Fruit fly (Drosophila melanogaster) whole organism, embryonic: Measurements from ENCODE around the gene AcCoAS.

ENCODE experiments used
- Abd-B ChIP-seq: fragments of 200-800 bp; sonication (Bioruptor generic); optimal IDR thresholded peaks from 2 replicates; lab custom pipeline; 2018; ENCODE audit warnings: missing biosample characterization, mild to moderate bottlenecking, missing genetic modification characterization, moderate library complexity
- Atf3 ChIP-seq: fragments of 200-800 bp; sonication (Bioruptor generic); optimal IDR thresholded peaks from 3 replicates; lab custom pipeline; 2016; ENCODE audit warnings: missing biosample characterization, missing genetic modification characterization
- B-H2 ChIP-seq: fragments of 200-800 bp; sonication (Bioruptor generic); optimal IDR thresholded peaks from 2 replicates; lab custom pipeline; 2018; ENCODE audit warnings: missing biosample characterization, mild to moderate bottlenecking, missing genetic modification characterization
- CG10209 ChIP-seq: fragments of 200-800 bp; sonication (Bioruptor generic); optimal IDR thresholded peaks from 3 replicates; lab custom pipeline; 2017; ENCODE audit warnings: missing biosample characterization, mild to moderate bottlenecking, missing genetic modification characterization, missing genetic modification reagents
- CG1024 ChIP-seq: fragments of 200-800 bp; sonication (Bioruptor generic); IDR thresholded peaks from 2 replicates; pipeline ENCODE4 v1.3.6; 2022; ENCODE audit warnings: missing biosample characterization, missing genetic modification characterization
- CG10431 ChIP-seq: fragments of 200-800 bp; sonication (Bioruptor generic); optimal IDR thresholded peaks from 3 replicates; lab custom pipeline; 2018; ENCODE audit warnings: missing biosample characterization, mild to moderate bottlenecking, missing genetic modification characterization
- CG11504 ChIP-seq: fragments of 200-800 bp; sonication (Bioruptor generic); optimal IDR thresholded peaks from 3 replicates; lab custom pipeline; 2019; ENCODE audit warnings: missing biosample characterization, mild to moderate bottlenecking, missing genetic modification characterization, moderate library complexity
- CG13287 ChIP-seq: fragments of 200-800 bp; sonication (Bioruptor generic); IDR thresholded peaks from 2 replicates; pipeline ENCODE4 v1.3.6; 2022; ENCODE audit warnings: missing biosample characterization, missing genetic modification characterization; ENCODE audit not compliant: partially characterized antibody
- CG15696 ChIP-seq: fragments of 200-800 bp; sonication (Bioruptor generic); optimal IDR thresholded peaks from 2 replicates; lab custom pipeline; 2019; ENCODE audit warnings: missing biosample characterization, mild to moderate bottlenecking, missing genetic modification characterization, moderate library complexity
- CG1603 ChIP-seq: fragments of 200-800 bp; sonication (Bioruptor generic); optimal IDR thresholded peaks from 2 replicates; lab custom pipeline; 2019; ENCODE audit warnings: missing biosample characterization, mild to moderate bottlenecking, missing genetic modification characterization, moderate library complexity
- CG16813 ChIP-seq: fragments of 200-800 bp; sonication (Bioruptor generic); IDR thresholded peaks from 3 replicates; pipeline ENCODE4 v1.3.6; 2022; ENCODE audit warnings: missing biosample characterization, missing genetic modification characterization; ENCODE audit not compliant: partially characterized antibody
- CG17186 ChIP-seq: fragments of 200-800 bp; sonication (Bioruptor generic); optimal IDR thresholded peaks from 3 replicates; lab custom pipeline; 2017; ENCODE audit warnings: missing biosample characterization, missing genetic modification reagents, missing genetic modification characterization
- CG1792 ChIP-seq: fragments of 200-800 bp; sonication (Bioruptor generic); optimal IDR thresholded peaks from 2 replicates; lab custom pipeline; 2016; ENCODE audit warnings: missing biosample characterization, missing genetic modification characterization
- CG3838 ChIP-seq: fragments of 200-800 bp; sonication (Bioruptor generic); optimal IDR thresholded peaks from 3 replicates; lab custom pipeline; 2016; ENCODE audit warnings: missing biosample characterization, missing genetic modification characterization
- CG7372 ChIP-seq: fragments of 200-800 bp; sonication (Bioruptor generic); IDR thresholded peaks from 2 replicates; pipeline ENCODE4 v1.3.6; 2022; ENCODE audit warnings: missing biosample characterization, missing genetic modification characterization
- CG7745 ChIP-seq: fragments of 200-800 bp; sonication (Bioruptor generic); optimal IDR thresholded peaks from 2 replicates; lab custom pipeline; 2018; ENCODE audit warnings: missing biosample characterization, mild to moderate bottlenecking, missing genetic modification characterization, moderate library complexity
- CG7786 ChIP-seq: fragments of 200-800 bp; sonication (Bioruptor generic); optimal IDR thresholded peaks from 2 replicates; lab custom pipeline; 2016; ENCODE audit warnings: missing biosample characterization, missing genetic modification characterization
- CG7928 ChIP-seq: fragments of 200-800 bp; sonication (Bioruptor generic); optimal IDR thresholded peaks from 2 replicates; lab custom pipeline; 2017; ENCODE audit warnings: missing biosample characterization, mild to moderate bottlenecking, missing genetic modification characterization
- Doc2 ChIP-seq: fragments of 200-800 bp; sonication (Bioruptor generic); IDR thresholded peaks from 2 replicates; pipeline ENCODE4 v1.3.6; 2022; ENCODE audit warnings: missing biosample characterization, missing genetic modification characterization
- Gsc ChIP-seq: fragments of 200-800 bp; sonication (Bioruptor generic); IDR thresholded peaks from 2 replicates; pipeline ENCODE4 v1.3.6; 2022; ENCODE audit warnings: missing biosample characterization, missing genetic modification characterization
- HLHmδ ChIP-seq: fragments of 200-800 bp; sonication (Bioruptor generic); optimal IDR thresholded peaks from 2 replicates; lab custom pipeline; 2018; ENCODE audit warnings: missing biosample characterization, mild to moderate bottlenecking, missing genetic modification characterization, moderate library complexity
- NC2α ChIP-seq: fragments of 200-800 bp; sonication (Bioruptor generic); optimal IDR thresholded peaks from 2 replicates; lab custom pipeline; 2016; ENCODE audit warnings: missing biosample characterization, missing genetic modification characterization
- Neu2 ChIP-seq: fragments of 200-800 bp; sonication (Bioruptor generic); optimal IDR thresholded peaks from 3 replicates; lab custom pipeline; 2016; ENCODE audit warnings: missing biosample characterization, missing genetic modification characterization, borderline replicate concordance
- PHDP ChIP-seq: fragments of 200-800 bp; sonication (Bioruptor generic); optimal IDR thresholded peaks from 3 replicates; lab custom pipeline; 2018; ENCODE audit warnings: missing biosample characterization, mild to moderate bottlenecking, missing genetic modification characterization, moderate library complexity
- Taf1 ChIP-seq: fragments of 200-800 bp; sonication (Bioruptor generic); IDR thresholded peaks from 2 replicates; pipeline ENCODE4 v1.3.6; 2022; ENCODE audit warnings: missing biosample characterization, missing genetic modification characterization
- ab ChIP-seq: fragments of 200-800 bp; sonication (Bioruptor generic); optimal IDR thresholded peaks from 2 replicates; lab custom pipeline; 2016; ENCODE audit warnings: missing biosample characterization, missing genetic modification characterization
- cato ChIP-seq: fragments of 200-800 bp; sonication (Bioruptor generic); optimal IDR thresholded peaks from 2 replicates; lab custom pipeline; 2016; ENCODE audit warnings: missing biosample characterization, missing genetic modification characterization, borderline replicate concordance
- caup ChIP-seq: fragments of 200-800 bp; sonication (Bioruptor generic); optimal IDR thresholded peaks from 3 replicates; lab custom pipeline; 2017; ENCODE audit warnings: missing biosample characterization, mild to moderate bottlenecking, missing genetic modification characterization, moderate library complexity; ENCODE audit not compliant: severe bottlenecking
- dati ChIP-seq: fragments of 200-800 bp; sonication (Bioruptor generic); IDR thresholded peaks from 2 replicates; pipeline ENCODE4 v1.3.6; 2022; ENCODE audit warnings: missing biosample characterization, missing genetic modification characterization
- ems ChIP-seq: fragments of 200-800 bp; sonication (Bioruptor generic); optimal IDR thresholded peaks from 3 replicates; lab custom pipeline; 2016; ENCODE audit warnings: missing biosample characterization, missing genetic modification characterization
- hb ChIP-seq: fragments of 200-800 bp; sonication (Bioruptor generic); IDR thresholded peaks from 3 replicates; pipeline ENCODE4 v1.3.6; 2022; ENCODE audit warnings: missing biosample characterization, missing genetic modification characterization; ENCODE audit not compliant: partially characterized antibody
- jigr1 ChIP-seq: fragments of 200-800 bp; sonication (Bioruptor generic); IDR thresholded peaks from 3 replicates; pipeline ENCODE4 v1.3.6; 2022; ENCODE audit warnings: missing biosample characterization, missing genetic modification characterization
- kni ChIP-seq: fragments of 200-800 bp; sonication (Bioruptor generic); optimal IDR thresholded peaks from 3 replicates; lab custom pipeline; 2017; ENCODE audit warnings: mild to moderate bottlenecking, missing biosample characterization, missing genetic modification reagents, missing genetic modification characterization
- lab ChIP-seq: fragments of 200-800 bp; sonication (Bioruptor generic); optimal IDR thresholded peaks from 3 replicates; lab custom pipeline; 2017; ENCODE audit warnings: missing biosample characterization, missing genetic modification characterization, mild to moderate bottlenecking, moderate library complexity, missing genetic modification reagents
- lola ChIP-seq, 3 experiments: fragments of >200 bp in 2 of 3; fragments of 200-800 bp in 1 of 3; sonication (Bioruptor generic) in 1 of 3; optimal IDR thresholded peaks; 2 replicates each; lab custom pipeline; 2017 to 2019; ENCODE audit warnings: missing biosample characterization in 3 of 3, missing genetic modification characterization in 3 of 3, mild to moderate bottlenecking in 1 of 3, moderate library complexity in 1 of 3
- otp ChIP-seq: fragments of 200-800 bp; sonication (Bioruptor generic); IDR thresholded peaks from 3 replicates; pipeline ENCODE4, ENCODE4 v1.3.6; 2022; ENCODE audit warnings: missing biosample characterization, missing genetic modification characterization
- pan ChIP-seq, 4 experiments: fragments of >200 bp in 3 of 4; fragments of 200-800 bp in 1 of 4; sonication (Bioruptor generic) in 1 of 4; optimal IDR thresholded peaks in 3 of 4; IDR thresholded peaks in 1 of 4; 2 replicates each; pipeline versions ENCODE4 v1.3.6 to Lab custom; 2017 to 2022; ENCODE audit warnings: missing biosample characterization in 2 of 4, missing genetic modification characterization in 2 of 4, mixed read lengths in 1 of 4
- pnt ChIP-seq: fragments of 200-800 bp; sonication (Bioruptor generic); optimal IDR thresholded peaks from 3 replicates; lab custom pipeline; 2016; ENCODE audit warnings: missing biosample characterization, missing genetic modification characterization
- pum ChIP-seq: fragments of 200-800 bp; sonication (Bioruptor generic); optimal IDR thresholded peaks from 2 replicates; lab custom pipeline; 2016; ENCODE audit warnings: missing biosample characterization, missing genetic modification characterization
- repo ChIP-seq: fragments of 200-800 bp; sonication (Bioruptor generic); optimal IDR thresholded peaks from 2 replicates; lab custom pipeline; 2016; ENCODE audit warnings: missing biosample characterization, missing genetic modification characterization
- run ChIP-seq: fragments of 200-800 bp; sonication (Bioruptor generic); optimal IDR thresholded peaks from 3 replicates; lab custom pipeline; 2018; ENCODE audit warnings: missing biosample characterization, mild to moderate bottlenecking, missing genetic modification characterization
- salm ChIP-seq: fragments of 200-800 bp; sonication (Bioruptor generic); optimal IDR thresholded peaks from 2 replicates; lab custom pipeline; 2018; ENCODE audit warnings: missing biosample characterization, mild to moderate bottlenecking, missing genetic modification characterization
- sd ChIP-seq: fragments of 200-800 bp; sonication (Bioruptor generic); optimal IDR thresholded peaks from 3 replicates; lab custom pipeline; 2018; ENCODE audit warnings: missing biosample characterization, mild to moderate bottlenecking, missing genetic modification characterization, moderate library complexity
- seq ChIP-seq: fragments of 200-800 bp; sonication (Bioruptor generic); IDR thresholded peaks from 2 replicates; pipeline ENCODE4 v1.3.6; 2022; ENCODE audit warnings: missing biosample characterization, missing genetic modification characterization
- trh ChIP-seq: fragments of 200-800 bp; sonication (Bioruptor generic); optimal IDR thresholded peaks from 2 replicates; lab custom pipeline; 2016; ENCODE audit warnings: missing biosample characterization, missing genetic modification characterization
- ttk ChIP-seq: fragments of 200-800 bp; sonication (Bioruptor generic); IDR thresholded peaks from 2 replicates; pipeline ENCODE4 v2.1.2; 2022; ENCODE audit warnings: missing biosample characterization, missing genetic modification characterization
- wor ChIP-seq: fragments of 200-800 bp; sonication (Bioruptor generic); IDR thresholded peaks from 2 replicates; pipeline ENCODE4 v1.3.6; 2022; ENCODE audit warnings: missing biosample characterization, missing genetic modification characterization
- z ChIP-seq: fragments of 200-800 bp; sonication (Bioruptor generic); IDR thresholded peaks from 3 replicates; pipeline ENCODE4 v1.3.6; 2022; ENCODE audit warnings: missing biosample characterization, missing genetic modification characterization

Gene AcCoAS

dm6 chr3L:21253761-21254523 lies 26.1 kb downstream of the AcCoAS start (continued):
- TF ChIP-seq CG1792 (GFP tag; lab: Kevin White, UChicago) = no peak
- TF ChIP-seq Taf1 = no peak
- TF ChIP-seq CG3838 = no peak
- TF ChIP-seq CG7928 = no peak
- no peak for TF ChIP-seq cato
- TF ChIP-seq Neu2 (GFP tag; lab: Kevin White, UChicago) = no peak
- no peak for TF ChIP-seq ab (GFP tag; lab: Kevin White, UChicago)
- no peak for TF ChIP-seq Gsc
- TF ChIP-seq pan (optimal IDR thresholded peaks at IDR 0.05; lab: Kevin White, UChicago) = no peak
- TF ChIP-seq pan (GFP tag; optimal IDR thresholded peaks at IDR 0.05 in 1 of 2, IDR thresholded peaks at IDR 0.05 in 1 of 2) = no peak
- peak; percentile 31 for TF ChIP-seq PHDP (tag; lab: Kevin White, UChicago)
- no peak for TF ChIP-seq wor (GFP tag; lab: Robert Waterston, UW)
- no peak for TF ChIP-seq Atf3 (GFP tag; lab: Kevin White, UChicago)
- no peak for TF ChIP-seq sd (tag; lab: Kevin White, UChicago)
- 0 out of 3 replicates have a peak, but pooled peaks have one; percentile 21 for TF ChIP-seq otp
- TF ChIP-seq CG11504 = peak; percentile 70
- no peak for TF ChIP-seq run
- TF ChIP-seq CG1603 = peak; percentile 67
- no peak for TF ChIP-seq CG17186 (GFP tag; lab: Kevin White, UChicago)
- TF ChIP-seq kni = no peak
- TF ChIP-seq CG15696 = no peak
- no peak for TF ChIP-seq z
- TF ChIP-seq lab (GFP tag; lab: Kevin White, UChicago) = peak; percentile 14
- peak; percentile 38 for TF ChIP-seq CG10209
- TF ChIP-seq jigr1 = no peak
- peak; percentile 23 for TF ChIP-seq pum
- peak in 1 of 3 experiments; percentile 57 for TF ChIP-seq lola (GFP tag; optimal IDR thresholded peaks at IDR 0.05; lab: Kevin White, UChicago)
- no peak for TF ChIP-seq dati (GFP tag; lab: Robert Waterston, UW)
- TF ChIP-seq HLHmδ (GFP tag; lab: Kevin White, UChicago) = no peak
- TF ChIP-seq NC2α (GFP tag; lab: Kevin White, UChicago) = no peak
- no peak for TF ChIP-seq ems (GFP tag; lab: Kevin White, UChicago)
- TF ChIP-seq repo = no peak
- TF ChIP-seq CG16813 (GFP tag; lab: Robert Waterston, UW) = no peak
- no peak for TF ChIP-seq caup
- no peak for TF ChIP-seq seq
- TF ChIP-seq ttk (GFP tag; lab: Robert Waterston, UW) = no peak
- no peak for TF ChIP-seq Abd-B
- TF ChIP-seq B-H2 = no peak
- TF ChIP-seq CG7372 (GFP tag; lab: Robert Waterston, UW) = no peak
- no peak for TF ChIP-seq CG7745 (tag; lab: Kevin White, UChicago)
- no peak for TF ChIP-seq salm (tag; lab: Kevin White, UChicago)
- TF ChIP-seq pnt (GFP tag; lab: Kevin White, UChicago) = peak; percentile 42
- no peak for TF ChIP-seq CG10431 (GFP tag; lab: Kevin White, UChicago)
- TF ChIP-seq CG13287 (GFP tag; lab: Robert Waterston, UW) = no peak
- TF ChIP-seq hb = no peak
- no peak for TF ChIP-seq trh (GFP tag; lab: Kevin White, UChicago)
- 0 out of 2 replicates have a peak, but pooled peaks have one; percentile 8 for TF ChIP-seq CG1024 (GFP tag; lab: Robert Waterston, UW)
- no peak for TF ChIP-seq CG7786 (GFP tag; lab: Kevin White, UChicago)
- TF ChIP-seq Doc2 (GFP tag; lab: Robert Waterston, UW) = no peak
